Worm (Caenorhabditis elegans) whole organism, L1 larva: Measurements from ENCODE around the gene cyp-13B2.

Source experiments
- ceh-8 ChIP-seq: fragments of 200-800 bp; sonication (Bioruptor generic); optimal IDR thresholded peaks from 2 replicates; lab custom pipeline; 2018; ENCODE audit warnings: mild to moderate bottlenecking, missing genetic modification characterization, moderate library complexity, missing compliant biosample characterization
- ceh-88 ChIP-seq: fragments of 200-800 bp; sonication (Bioruptor generic); IDR thresholded peaks from 2 replicates; pipeline ENCODE4 v1.3.6; 2022; ENCODE audit warnings: missing genetic modification characterization, missing compliant biosample characterization
- ces-1 ChIP-seq: fragments of 150-350 bp; optimal IDR thresholded peaks from 2 replicates; lab custom pipeline; 2014; ENCODE audit warnings: missing biosample characterization, missing genetic modification reagents, missing genetic modification characterization
- fkh-10 ChIP-seq: sonication (generic microtip); optimal IDR thresholded peaks from 2 replicates; lab custom pipeline; 2017; ENCODE audit warnings: missing biosample characterization, missing genetic modification reagents, missing genetic modification characterization
- hlh-17 ChIP-seq: fragments of 200-800 bp; sonication (Bioruptor generic); optimal IDR thresholded peaks from 2 replicates; lab custom pipeline; 2018; ENCODE audit warnings: missing genetic modification characterization, mild to moderate bottlenecking, missing compliant biosample characterization, moderate library complexity, borderline replicate concordance
- lin-39 ChIP-seq: fragments of 150-350 bp; optimal IDR thresholded peaks from 2 replicates; lab custom pipeline; 2014; ENCODE audit warnings: missing biosample characterization, missing genetic modification reagents, missing genetic modification characterization
- nhr-237 ChIP-seq: fragments of 150-350 bp; optimal IDR thresholded peaks from 2 replicates; lab custom pipeline; 2014; ENCODE audit warnings: missing biosample characterization, missing genetic modification characterization
- nhr-28 ChIP-seq: fragments of 150-350 bp; optimal IDR thresholded peaks from 2 replicates; lab custom pipeline; 2014; ENCODE audit warnings: missing biosample characterization, missing genetic modification characterization
- nhr-71 ChIP-seq: sonication (generic microtip); optimal IDR thresholded peaks from 2 replicates; lab custom pipeline; 2016; ENCODE audit warnings: mild to moderate bottlenecking, missing genetic modification characterization, moderate library complexity, missing compliant biosample characterization
- nhr-85 ChIP-seq: sonication (generic microtip); peaks from one replicate; lab custom pipeline; 2016; ENCODE audit warnings: missing genetic modification characterization, inconsistent platforms, missing compliant biosample characterization
- unc-62 ChIP-seq: fragments of 150-350 bp; optimal IDR thresholded peaks from 2 replicates; lab custom pipeline; 2014; ENCODE audit warnings: missing biosample characterization, missing genetic modification reagents, missing genetic modification characterization

- TF ChIP-seq nhr-237 (tag; lab: Kevin White, UChicago) = no peak
- no peak for TF ChIP-seq nhr-85 (tag; lab: Kevin White, UChicago)
- no peak for TF ChIP-seq fkh-10 (GFP tag; lab: Kevin White, UChicago)
- TF ChIP-seq ceh-88 (GFP tag; lab: Robert Waterston, UW) = no peak
- TF ChIP-seq unc-62 = no peak
- no peak for TF ChIP-seq ces-1
- TF ChIP-seq nhr-71 (tag; lab: Kevin White, UChicago) = no peak
- TF ChIP-seq lin-39 = no peak
- no peak for TF ChIP-seq hlh-17 (GFP tag; lab: Kevin White, UChicago)
- TF ChIP-seq nhr-28 = no peak
- no peak for TF ChIP-seq ceh-8 (GFP tag; lab: Kevin White, UChicago)
Measured at ce11 chrX:14246518-14246917, 21.1 kb downstream of the cyp-13B2 start, which contains the start of gene mlc-6.
